Fruit fly (Drosophila melanogaster): ENCODE data around the gene MED10.

- no peak for TF ChIP-seq bab1 (GFP tag; optimal IDR thresholded peaks at IDR 0.05)
- no peak for TF ChIP-seq CG5204 (GFP tag; optimal IDR thresholded peaks at IDR 0.05)
Measured at dm6 chr3L:16189058-16189924, 42.6 kb upstream of the MED10 start.

Measured in whole organism, adult.